Worm (Caenorhabditis elegans) whole organism, young adult: ENCODE results near the gene K08E3.2.
A peak's percentile ranks its signal among the peaks of the same experiment; 100 is the strongest.

Experiments used
- F10E7.11 ChIP-seq: sonication (generic microtip); optimal IDR thresholded peaks from 2 replicates; lab custom pipeline; 2017; ENCODE audit warnings: mild to moderate bottlenecking, missing genetic modification characterization, moderate library complexity, missing compliant biosample characterization
- F22D6.2 ChIP-seq: sonication (generic microtip); optimal IDR thresholded peaks from 2 replicates; lab custom pipeline; 2016; ENCODE audit warnings: mild to moderate bottlenecking, missing genetic modification characterization, missing compliant biosample characterization
- F33H1.4 ChIP-seq: fragments of 200-800 bp; sonication (Bioruptor generic); IDR thresholded peaks from 2 replicates; pipeline ENCODE4 v1.3.6; 2022; ENCODE audit warnings: missing genetic modification reagents, missing genetic modification characterization, missing compliant biosample characterization
- F37B4.10 ChIP-seq: fragments of 200-800 bp; sonication (Bioruptor generic); IDR thresholded peaks from 2 replicates; pipeline ENCODE4 v1.3.6; 2022; ENCODE audit warnings: missing genetic modification characterization, missing compliant biosample characterization
- F49E8.2 ChIP-seq: sonication (generic microtip); optimal IDR thresholded peaks from 3 replicates; lab custom pipeline; 2017; ENCODE audit warnings: missing genetic modification characterization, mild to moderate bottlenecking, missing compliant biosample characterization, antibody characterized with exemption, moderate library complexity; ENCODE audit not compliant: insufficient read depth
- F52B5.7 ChIP-seq: sonication (generic microtip); optimal IDR thresholded peaks from 2 replicates; lab custom pipeline; 2016; ENCODE audit warnings: mild to moderate bottlenecking, missing genetic modification characterization, missing compliant biosample characterization
- F55B11.4 ChIP-seq: sonication (generic microtip); optimal IDR thresholded peaks from 2 replicates; lab custom pipeline; 2016; ENCODE audit warnings: missing compliant biosample characterization, missing genetic modification characterization, borderline replicate concordance; ENCODE audit not compliant: insufficient read depth
- T26A5.8 ChIP-seq: sonication (generic microtip); optimal IDR thresholded peaks from 2 replicates; lab custom pipeline; 2016; ENCODE audit warnings: missing genetic modification characterization, missing compliant biosample characterization
- Y53G8AR.9 ChIP-seq: fragments of 200-800 bp; sonication (Bioruptor generic); conservative IDR thresholded peaks from 2 replicates; pipeline ENCODE4 v1.3.6; 2022; ENCODE audit warnings: missing genetic modification reagents, missing genetic modification characterization, missing compliant biosample characterization
- Y56A3A.18 ChIP-seq: fragments of 200-800 bp; sonication (Bioruptor generic); IDR thresholded peaks from 2 replicates; pipeline ENCODE4 v1.3.6; 2022; ENCODE audit warnings: missing genetic modification reagents, missing genetic modification characterization, missing compliant biosample characterization
- ama-1 ChIP-seq, 3 experiments: fragments of 150-350 bp in 1 of 3; sonication (generic microtip) in 2 of 3; optimal IDR thresholded peaks; 2 replicates each; lab custom pipeline; 2014 to 2018; ENCODE audit warnings: missing biosample characterization in 2 of 3, missing genetic modification characterization in 2 of 3, missing genetic modification reagents in 2 of 3
- bed-2 ChIP-seq: fragments of 200-800 bp; sonication (Bioruptor generic); IDR thresholded peaks from 2 replicates; pipeline ENCODE4 v1.3.6; 2022; ENCODE audit warnings: missing genetic modification reagents, missing genetic modification characterization, missing compliant biosample characterization
- ccch-3 ChIP-seq: fragments of 200-800 bp; sonication (Bioruptor generic); optimal IDR thresholded peaks from 2 replicates; lab custom pipeline; 2018; ENCODE audit warnings: mild to moderate bottlenecking, missing genetic modification characterization, missing compliant biosample characterization
- ceh-40 ChIP-seq: fragments of 200-800 bp; sonication (Bioruptor generic); IDR thresholded peaks from 2 replicates; pipeline ENCODE4 v1.3.6; 2022; ENCODE audit warnings: missing genetic modification characterization, missing compliant biosample characterization
- ceh-91 ChIP-seq: fragments of 200-800 bp; sonication (Bioruptor generic); IDR thresholded peaks from 2 replicates; pipeline ENCODE4 v1.3.6; 2022; ENCODE audit warnings: missing genetic modification reagents, missing genetic modification characterization, missing compliant biosample characterization
- dox-1 ChIP-seq: fragments of 200-800 bp; sonication (Bioruptor generic); IDR thresholded peaks from 2 replicates; pipeline ENCODE4 v1.3.6; 2022; ENCODE audit warnings: missing genetic modification reagents, missing genetic modification characterization, missing compliant biosample characterization
- dpl-1 ChIP-seq: fragments of 150-350 bp; optimal IDR thresholded peaks from 2 replicates; lab custom pipeline; 2014; ENCODE audit warnings: missing biosample characterization, missing genetic modification reagents, missing genetic modification characterization
- efl-1 ChIP-seq: fragments of 150-350 bp; optimal IDR thresholded peaks from 2 replicates; lab custom pipeline; 2014; ENCODE audit warnings: missing biosample characterization, missing genetic modification reagents, missing genetic modification characterization
- hmg-20 ChIP-seq: fragments of 200-800 bp; sonication (Bioruptor generic); IDR thresholded peaks from 2 replicates; pipeline ENCODE4 v1.3.6; 2022; ENCODE audit warnings: missing genetic modification reagents, missing genetic modification characterization, missing compliant biosample characterization
- hrde-1 ChIP-seq: sonication (generic microtip); optimal IDR thresholded peaks from 2 replicates; lab custom pipeline; 2016; ENCODE audit warnings: missing genetic modification characterization, mild to moderate bottlenecking, missing compliant biosample characterization, moderate library complexity, missing genotype, missing genetic modification reagents, borderline replicate concordance
- hsf-1 ChIP-seq: fragments of 200-800 bp; sonication (Bioruptor generic); IDR thresholded peaks from 2 replicates; pipeline ENCODE4 v1.3.6; 2022; ENCODE audit warnings: missing genetic modification reagents, missing genetic modification characterization, missing compliant biosample characterization
- let-526 ChIP-seq: fragments of 200-800 bp; sonication (Bioruptor generic); IDR thresholded peaks from 2 replicates; pipeline ENCODE4 v1.3.6; 2022; ENCODE audit warnings: missing genetic modification reagents, missing genetic modification characterization, missing compliant biosample characterization
- lin-35 ChIP-seq, 3 experiments: fragments of 150-350 bp in 2 of 3; sonication (generic microtip) in 1 of 3; optimal IDR thresholded peaks; 2 replicates each; lab custom pipeline; 2014 to 2018; ENCODE audit warnings: missing biosample characterization in 3 of 3, missing genetic modification characterization in 3 of 3, missing genetic modification reagents in 3 of 3
- lin-40 ChIP-seq: sonication (generic microtip); optimal IDR thresholded peaks from 2 replicates; lab custom pipeline; 2016; ENCODE audit warnings: missing genetic modification characterization, mild to moderate bottlenecking, missing compliant biosample characterization, missing genotype, missing genetic modification reagents
- lir-1 ChIP-seq: fragments of 200-800 bp; sonication (Bioruptor generic); conservative IDR thresholded peaks from 2 replicates; pipeline ENCODE4 v1.3.6; 2022; ENCODE audit warnings: missing genetic modification reagents, missing genetic modification characterization, missing compliant biosample characterization
- lsl-1 ChIP-seq: fragments of 200-800 bp; sonication (Bioruptor generic); optimal IDR thresholded peaks from 2 replicates; lab custom pipeline; 2018; ENCODE audit warnings: mild to moderate bottlenecking, missing genetic modification characterization, moderate library complexity, missing compliant biosample characterization
- madf-10 ChIP-seq: sonication (generic microtip); optimal IDR thresholded peaks from 2 replicates; lab custom pipeline; 2016; ENCODE audit warnings: mild to moderate bottlenecking, missing genetic modification characterization, missing compliant biosample characterization
- madf-6 ChIP-seq: fragments of 200-800 bp; sonication (Bioruptor generic); IDR thresholded peaks from 2 replicates; pipeline ENCODE4 v1.3.6; 2022; ENCODE audit warnings: missing genetic modification reagents, missing genetic modification characterization, missing compliant biosample characterization
- nfya-2 ChIP-seq: fragments of 200-800 bp; sonication (Bioruptor generic); IDR thresholded peaks from 2 replicates; pipeline ENCODE4 v1.3.6; 2022; ENCODE audit warnings: missing genetic modification reagents, missing genetic modification characterization, missing compliant biosample characterization
- nfyb-1 ChIP-seq: fragments of 200-800 bp; sonication (Bioruptor generic); IDR thresholded peaks from 2 replicates; pipeline ENCODE4 v1.3.6; 2022; ENCODE audit warnings: missing genetic modification reagents, missing genetic modification characterization, missing compliant biosample characterization
- snpc-1.1 ChIP-seq: sonication (generic microtip); optimal IDR thresholded peaks from 2 replicates; lab custom pipeline; 2017; ENCODE audit warnings: missing genetic modification characterization, mild to moderate bottlenecking, missing compliant biosample characterization, antibody characterized with exemption, moderate library complexity, missing genotype, missing genetic modification reagents; ENCODE audit not compliant: insufficient read depth
- snpc-1.3 ChIP-seq: sonication (generic microtip); optimal IDR thresholded peaks from 2 replicates; lab custom pipeline; 2017; ENCODE audit warnings: missing genetic modification characterization, mild to moderate bottlenecking, missing compliant biosample characterization, antibody characterized with exemption, moderate library complexity, missing genotype, missing genetic modification reagents; ENCODE audit not compliant: insufficient read depth
- snpc-3.4 ChIP-seq: sonication (generic microtip); optimal IDR thresholded peaks from 2 replicates; lab custom pipeline; 2017; ENCODE audit warnings: missing genetic modification characterization, mild to moderate bottlenecking, missing compliant biosample characterization, antibody characterized with exemption, moderate library complexity, missing genotype, missing genetic modification reagents
- unc-62 ChIP-seq: fragments of 150-350 bp; optimal IDR thresholded peaks from 2 replicates; lab custom pipeline; 2014; ENCODE audit warnings: missing biosample characterization, missing genetic modification reagents, missing genetic modification characterization
- xnd-1 ChIP-seq: sonication (generic microtip); optimal IDR thresholded peaks from 2 replicates; lab custom pipeline; 2016; ENCODE audit warnings: missing genotype, missing genetic modification reagents, missing genetic modification characterization, missing compliant biosample characterization
- ztf-3 ChIP-seq: fragments of 200-800 bp; sonication (Bioruptor generic); optimal IDR thresholded peaks from 2 replicates; lab custom pipeline; 2018; ENCODE audit warnings: mild to moderate bottlenecking, missing genetic modification characterization, missing compliant biosample characterization

K08E3.2 gene

DNA sequence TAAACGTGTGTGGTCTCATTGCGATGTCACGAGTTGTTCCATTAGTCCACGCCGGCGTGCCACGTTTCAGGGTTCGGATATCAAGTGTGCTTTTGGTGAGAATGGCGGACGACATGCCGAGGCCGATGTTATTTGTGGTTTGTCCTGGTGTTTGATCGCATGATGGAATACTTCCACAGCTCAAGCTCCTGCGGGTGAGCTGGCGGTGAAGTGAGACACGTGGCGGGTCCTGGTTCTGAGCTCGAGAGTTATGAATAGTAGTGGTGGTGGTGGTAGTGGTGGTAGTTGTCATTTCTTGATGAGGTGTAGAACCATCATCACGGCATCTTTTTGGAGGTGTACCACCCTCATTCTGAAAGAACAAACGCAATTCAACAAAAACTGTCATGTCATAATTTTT, 21.5 kb upstream of the K08E3.2 start:
- TF ChIP-seq T26A5.8 (tag; lab: Kevin White, UChicago) (no peak), nfya-2 (GFP tag; lab: Robert Waterston, UW) (no peak), bed-2 (no peak), F55B11.4 (tag; lab: Kevin White, UChicago) (no peak), lir-1 (GFP tag; lab: Robert Waterston, UW) (no peak), F22D6.2 (tag; lab: Kevin White, UChicago) (no peak), ccch-3 (GFP tag; lab: Kevin White, UChicago) (no peak), hmg-20 (GFP tag; lab: Robert Waterston, UW) (no peak), efl-1 (GFP tag; lab: Kevin White, UChicago) (no peak), F49E8.2 (tag; lab: Kevin White, UChicago) (no peak), madf-10 (tag; lab: Kevin White, UChicago) (no peak), F52B5.7 (no peak), let-526 (GFP tag; lab: Robert Waterston, UW) (no peak), nfyb-1 (GFP tag; lab: Robert Waterston, UW) (no peak), dox-1 (no peak), F37B4.10 (GFP tag; lab: Robert Waterston, UW) (no peak), ceh-40 (GFP tag; lab: Robert Waterston, UW) (no peak), dpl-1 (GFP tag; lab: Kevin White, UChicago) (no peak)

DNA sequence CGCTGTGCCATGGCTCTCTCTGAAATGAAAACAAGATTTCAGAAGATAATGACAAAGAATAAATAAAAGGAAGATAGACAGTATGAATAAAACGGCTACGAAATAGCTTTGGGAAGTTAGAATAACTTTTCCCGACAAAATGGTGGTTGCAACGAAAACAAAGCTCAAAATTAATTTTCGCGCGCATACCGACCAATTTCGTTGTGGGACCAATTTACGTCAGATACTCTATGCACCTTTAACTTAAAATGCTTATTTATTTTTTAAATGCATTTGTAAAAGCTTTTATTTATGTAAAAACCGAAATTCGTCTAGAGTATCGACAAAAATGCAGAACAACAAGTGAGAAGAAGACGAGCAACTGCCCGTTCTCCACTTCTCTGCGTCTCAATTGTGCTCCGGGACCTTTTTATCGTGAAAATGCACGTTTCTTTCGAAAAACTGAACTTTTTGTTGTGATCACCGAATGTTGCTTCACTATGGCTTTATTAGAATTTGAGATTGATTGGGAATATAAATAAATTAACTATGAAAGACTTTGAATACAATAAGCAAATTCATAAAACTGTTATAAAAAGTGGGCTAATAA, 19.7 kb upstream of the K08E3.2 start, which contains the start of gene rml-1:
TSS of gene rml-1 (minus strand) at position 19 of the 589 bp plus-strand sequence.
- TF ChIP-seq snpc-1.1 (tag; lab: Kevin White, UChicago), result peak; percentile 9
- no peak for TF ChIP-seq F10E7.11 (tag; lab: Kevin White, UChicago)
- peak; percentile 51 for TF ChIP-seq snpc-3.4 (tag; lab: Kevin White, UChicago)
- peak; percentile 37; the same call in 1 of the 2 replicates for TF ChIP-seq Y53G8AR.9 (GFP tag; lab: Robert Waterston, UW)
- no peak for TF ChIP-seq lin-40 (tag; lab: Kevin White, UChicago)
- no peak for TF ChIP-seq unc-62 (GFP tag; lab: Kevin White, UChicago)
- peak; percentile 81 for TF ChIP-seq F49E8.2 (tag; lab: Kevin White, UChicago)
- TF ChIP-seq ceh-91 (GFP tag; lab: Robert Waterston, UW), result 0 out of 2 replicates have a peak, but pooled peaks have one; percentile 23
- no peak for TF ChIP-seq ztf-3 (GFP tag; lab: Kevin White, UChicago)
- TF ChIP-seq ama-1 (optimal IDR thresholded peaks at IDR 0.05; lab: Kevin White, UChicago), result no peak
- peak in 1 of 2 experiments; percentile 65 for TF ChIP-seq ama-1 (GFP tag; optimal IDR thresholded peaks at IDR 0.05; lab: Kevin White, UChicago)
- peak; percentile 34 for TF ChIP-seq xnd-1 (tag; lab: Kevin White, UChicago)
- TF ChIP-seq snpc-1.3 (tag; lab: Kevin White, UChicago), result no peak
- peak in 1 of 3 experiments; percentile 14 for TF ChIP-seq lin-35 (GFP tag; optimal IDR thresholded peaks at IDR 0.05; lab: Kevin White, UChicago)
- 0 out of 2 replicates have a peak, but pooled peaks have one; percentile 18 for TF ChIP-seq Y56A3A.18 (GFP tag; lab: Robert Waterston, UW)
- TF ChIP-seq hrde-1 (tag; lab: Kevin White, UChicago), result peak; percentile 47
- peak; percentile 76 for TF ChIP-seq F33H1.4 (GFP tag; lab: Robert Waterston, UW)
- TF ChIP-seq efl-1 (GFP tag; lab: Kevin White, UChicago), result peak; percentile 66
- TF ChIP-seq nfyb-1 (GFP tag; lab: Robert Waterston, UW), result no peak
- peak; percentile 46 for TF ChIP-seq dpl-1 (GFP tag; lab: Kevin White, UChicago)
- peak; percentile 21 for TF ChIP-seq lsl-1 (GFP tag; lab: Kevin White, UChicago)
- TF ChIP-seq madf-6 (GFP tag; lab: Robert Waterston, UW), result peak; percentile 47; the same call in 1 of the 2 replicates
- 0 out of 2 replicates have a peak, but pooled peaks have one; percentile 58 for TF ChIP-seq hsf-1 (GFP tag; lab: Robert Waterston, UW)
- TF ChIP-seq, all 124 proteins: peak for 16
